Worm (Caenorhabditis elegans): ENCODE results near the gene gcc-1.

gcc-1 gene

DNA sequence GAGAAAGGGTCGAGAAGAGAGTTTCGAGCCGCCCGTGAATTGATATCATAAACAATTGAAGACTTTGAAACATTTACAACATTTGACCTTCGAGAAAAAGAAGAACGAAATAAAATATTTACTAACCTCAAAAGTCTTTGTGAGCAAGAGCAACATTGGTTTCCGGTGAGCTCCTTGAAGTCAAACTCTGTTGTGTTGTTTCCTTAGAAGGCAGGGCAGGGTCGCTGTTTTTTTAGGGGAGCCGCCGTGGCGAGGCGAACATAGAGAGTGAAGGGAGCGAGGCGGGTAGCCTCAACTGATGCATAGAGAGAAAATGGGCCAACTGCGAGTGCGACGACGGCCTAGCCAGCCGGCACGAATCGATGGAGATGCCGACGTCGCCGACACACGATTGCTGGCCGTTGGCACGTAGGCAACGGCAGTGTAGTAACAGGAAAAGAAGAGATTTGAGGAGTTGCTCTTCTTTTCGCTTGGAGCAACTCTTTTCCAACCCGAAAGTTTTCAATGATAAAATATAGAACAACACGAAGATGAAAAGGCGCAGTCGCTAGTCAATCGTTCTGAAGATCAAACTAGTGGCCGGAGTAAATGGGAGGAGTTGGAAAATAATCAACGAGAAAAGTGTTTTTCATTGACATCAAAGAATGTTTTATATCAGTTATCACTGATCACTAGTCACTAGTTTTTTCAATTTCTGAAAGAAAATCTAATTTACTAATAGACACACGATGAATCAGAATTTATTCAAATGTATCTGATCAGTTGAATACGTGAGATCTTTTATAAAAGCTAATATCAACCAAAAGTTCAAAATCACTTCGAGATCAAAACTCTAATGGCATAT lies 43.5 kb upstream of the gcc-1 start, which contains the start of gene mai-1 (continued):
- TF ChIP-seq madf-5 (GFP tag; IDR thresholded peaks at IDR 0.05) (0 out of 4 replicates have a peak, but pooled peaks of 1 of the 2 experiments have one; percentile 2), snpc-4 (tag; optimal IDR thresholded peaks at IDR 0.05) (no peak), nhr-42 (GFP tag; IDR thresholded peaks at IDR 0.05) (0 out of 2 replicates have a peak, but pooled peaks have one; percentile 53), dve-1 (tag; optimal IDR thresholded peaks at IDR 0.05; ENCODE audit: insufficient read depth) (no peak), zfp-2 (tag; optimal IDR thresholded peaks at IDR 0.05) (no peak), nhr-77 (tag; optimal IDR thresholded peaks at IDR 0.05) (no peak), dmd-8 (GFP tag; IDR thresholded peaks at IDR 0.05) (no peak), ama-1 (optimal IDR thresholded peaks at IDR 0.05) (peak; percentile 62), lin-39 (tag; optimal IDR thresholded peaks at IDR 0.05) (no peak), unc-62 (GFP tag; optimal IDR thresholded peaks at IDR 0.05 in 1 of 2) (peak in 1 of 2 experiments; percentile 79), unc-62 (tag; optimal IDR thresholded peaks at IDR 0.05) (no peak), F37D6.2 (tag; optimal IDR thresholded peaks at IDR 0.05) (peak; percentile 27), skn-1 (tag; optimal IDR thresholded peaks at IDR 0.05) (no peak), hif-1 (tag; optimal IDR thresholded peaks at IDR 0.05) (peak; percentile 95 to 100), lin-15B (tag; optimal IDR thresholded peaks at IDR 0.05) (no peak), rbr-2 (tag; optimal IDR thresholded peaks at IDR 0.05) (peak; percentile 59), dpl-1 (GFP tag; optimal IDR thresholded peaks at IDR 0.05) (no peak), tag-97 (GFP tag; IDR thresholded peaks at IDR 0.05) (no peak), nhr-11 (tag; optimal IDR thresholded peaks at IDR 0.05) (peak; percentile 5), lim-7 (GFP tag; IDR thresholded peaks at IDR 0.05) (0 out of 2 replicates have a peak, but pooled peaks have one; percentile 23), gei-8 (GFP tag; optimal IDR thresholded peaks at IDR 0.05) (no peak), lsy-2 (tag; optimal IDR thresholded peaks at IDR 0.05) (peak; percentile 7 to 24), set-16 (GFP tag; IDR thresholded peaks at IDR 0.05) (peak; percentile 89), hlh-11 (tag; optimal IDR thresholded peaks at IDR 0.05) (peak; percentile 4), aha-1 (tag) (peak; percentile 100), lin-13 (GFP tag; optimal IDR thresholded peaks at IDR 0.05) (no peak)

DNA sequence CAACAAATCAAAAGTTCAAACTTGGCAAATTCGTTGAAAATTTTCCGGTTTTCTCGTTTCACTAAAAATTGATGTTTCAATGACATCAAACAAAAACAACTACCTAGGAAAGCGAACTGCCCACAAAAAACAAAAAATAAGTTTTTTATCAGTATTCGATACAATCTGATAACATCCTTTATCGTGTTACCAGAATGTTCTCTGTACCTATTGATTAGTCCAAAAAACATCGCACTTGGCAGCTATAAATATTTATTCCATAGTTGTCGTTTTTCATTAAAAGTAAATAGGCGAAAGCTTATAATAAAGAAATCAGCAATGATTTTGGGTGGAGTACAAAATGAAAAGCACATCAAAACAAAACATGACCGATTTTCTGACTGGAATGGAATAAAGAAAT lies 42.5 kb upstream of the gcc-1 start:
- TF ChIP-seq dve-1 (tag; optimal IDR thresholded peaks at IDR 0.05; ENCODE audit: insufficient read depth): peak; percentile 88
- 0 out of 2 replicates have a peak, but pooled peaks have one; percentile 24 for TF ChIP-seq pha-4 (GFP tag; IDR thresholded peaks at IDR 0.05)
- TF ChIP-seq pha-4 (tag; optimal IDR thresholded peaks at IDR 0.05): no peak
- peak in 1 of 2 experiments; percentile 48 for TF ChIP-seq daf-16 (GFP tag; optimal IDR thresholded peaks at IDR 0.05)
- TF ChIP-seq daf-16 (tag; optimal IDR thresholded peaks at IDR 0.05): peak; percentile 100
- no peak for TF ChIP-seq daf-12 (tag; optimal IDR thresholded peaks at IDR 0.05)
- peak; percentile 40 for TF ChIP-seq duxl-1 (tag; optimal IDR thresholded peaks at IDR 0.05; ENCODE audit: poor library complexity)
- TF ChIP-seq saeg-2 (GFP tag; IDR thresholded peaks at IDR 0.05): 0 out of 2 replicates have a peak, but pooled peaks have one; percentile 30
- TF ChIP-seq lsy-2 (tag; optimal IDR thresholded peaks at IDR 0.05): peak in 1 of 2 experiments; percentile 42
- peak; percentile 8; the same call in 1 of the 2 replicates for TF ChIP-seq T26A8.4 (GFP tag; IDR thresholded peaks at IDR 0.05)
- no peak for TF ChIP-seq unc-62 (GFP tag; optimal IDR thresholded peaks at IDR 0.05 in 1 of 2)
- TF ChIP-seq unc-62 (tag; optimal IDR thresholded peaks at IDR 0.05): no peak
- 0 out of 2 replicates have a peak, but pooled peaks have one; percentile 26 for TF ChIP-seq lin-1 (GFP tag; IDR thresholded peaks at IDR 0.05)
- peak; percentile 76 for TF ChIP-seq php-3 (GFP tag; IDR thresholded peaks at IDR 0.05)
- TF ChIP-seq mdt-29 (GFP tag; IDR thresholded peaks at IDR 0.05): peak; percentile 60; the same call in 1 of the 2 replicates
- TF ChIP-seq dmd-6 (GFP tag; IDR thresholded peaks at IDR 0.05): peak; percentile 66
- TF ChIP-seq tra-1 (GFP tag; IDR thresholded peaks at IDR 0.05): peak; percentile 72
- TF ChIP-seq nhr-48 (tag; optimal IDR thresholded peaks at IDR 0.05): peak; percentile 77
- TF ChIP-seq nhr-77 (tag; optimal IDR thresholded peaks at IDR 0.05): peak; percentile 13
- TF ChIP-seq nhr-102 (tag; optimal IDR thresholded peaks at IDR 0.05): peak; percentile 66
- no peak for TF ChIP-seq Y5F2A.4 (GFP tag; optimal IDR thresholded peaks at IDR 0.05)
- TF ChIP-seq mep-1 (tag; optimal IDR thresholded peaks at IDR 0.05): peak; percentile 66
- no peak for TF ChIP-seq attf-4 (tag; optimal IDR thresholded peaks at IDR 0.05)
- TF ChIP-seq dpl-1 (GFP tag; optimal IDR thresholded peaks at IDR 0.05): no peak
- TF ChIP-seq hlh-11 (tag; optimal IDR thresholded peaks at IDR 0.05): peak; percentile 77
- peak; percentile 13 for TF ChIP-seq hlh-30 (tag; optimal IDR thresholded peaks at IDR 0.05; ENCODE audit: insufficient read depth)
- TF ChIP-seq nhr-28 (tag; optimal IDR thresholded peaks at IDR 0.05): peak; percentile 74
- TF ChIP-seq aha-1 (tag): peak; percentile 88

Data from whole organism, L4 larva.